Fruit fly (Drosophila melanogaster): Measurements from ENCODE around the gene CG6937.

- no peak for TF ChIP-seq CG8478 (optimal IDR thresholded peaks at IDR 0.05)
- no peak for TF ChIP-seq psq (optimal IDR thresholded peaks at IDR 0.05)
- TF ChIP-seq Dll (optimal IDR thresholded peaks at IDR 0.05), result no peak
- TF ChIP-seq usp (GFP tag; optimal IDR thresholded peaks at IDR 0.05), result no peak
Measured at dm6 chr3R:22624737-22625136, 40.2 kb downstream of the CG6937 start.

All from whole organism.